Worm (Caenorhabditis elegans) whole organism, L4 larva: ENCODE results near the gene E01G4.6.

Source experiments
- F49E8.2 ChIP-seq: sonication (generic microtip); optimal IDR thresholded peaks from 2 replicates; lab custom pipeline; 2016; ENCODE audit warnings: missing compliant biosample characterization, mild to moderate bottlenecking, missing genetic modification characterization, borderline replicate concordance
- R02D3.7 ChIP-seq: fragments of 150-350 bp; sonication (generic microtip); optimal IDR thresholded peaks from 3 replicates; lab custom pipeline; 2014; ENCODE audit warnings: missing biosample characterization, missing genetic modification characterization
- aly-2 ChIP-seq: sonication (generic microtip); optimal IDR thresholded peaks from 2 replicates; lab custom pipeline; 2018; ENCODE audit warnings: missing biosample characterization, missing genetic modification characterization
- ama-1 ChIP-seq: fragments of 150-350 bp; optimal IDR thresholded peaks from 2 replicates; lab custom pipeline; 2014; ENCODE audit warnings: inconsistent platforms, mixed read lengths
- ceh-20 ChIP-seq: fragments of 200-800 bp; sonication (Bioruptor generic); IDR thresholded peaks from 2 replicates; pipeline ENCODE4 v1.3.6; 2022; ENCODE audit warnings: missing genetic modification reagents, missing genetic modification characterization, missing compliant biosample characterization
- ceh-82 ChIP-seq: sonication (generic microtip); optimal IDR thresholded peaks from 2 replicates; lab custom pipeline; 2017; ENCODE audit warnings: missing biosample characterization, missing genetic modification characterization
- ces-1 ChIP-seq: fragments of 150-350 bp; sonication (generic microtip); optimal IDR thresholded peaks from 4 replicates; lab custom pipeline; 2014; ENCODE audit warnings: missing biosample characterization, missing genetic modification reagents, missing genetic modification characterization
- daf-16 ChIP-seq, 3 experiments: sonication (generic microtip); optimal IDR thresholded peaks; 2 replicates each; lab custom pipeline; 2016 to 2017; ENCODE audit warnings: missing genetic modification characterization in 3 of 3, missing genetic modification reagents in 3 of 3, mild to moderate bottlenecking in 2 of 3, missing compliant biosample characterization in 2 of 3, missing biosample characterization in 1 of 3, moderate library complexity in 1 of 3
- daf-19 ChIP-seq: fragments of 200-800 bp; sonication (Bioruptor generic); conservative IDR thresholded peaks from 2 replicates; pipeline ENCODE4 v1.3.6; 2022; ENCODE audit warnings: missing genetic modification characterization, missing compliant biosample characterization
- daf-8 ChIP-seq: fragments of 200-800 bp; sonication (Bioruptor generic); IDR thresholded peaks from 2 replicates; pipeline ENCODE4 v1.3.6; 2022; ENCODE audit warnings: missing genetic modification characterization, missing compliant biosample characterization
- dmd-6 ChIP-seq: fragments of 200-800 bp; sonication (Bioruptor generic); IDR thresholded peaks from 2 replicates; pipeline ENCODE4 v1.3.6; 2022; ENCODE audit warnings: missing genetic modification reagents, missing genetic modification characterization, missing compliant biosample characterization
- dpl-1 ChIP-seq: fragments of 150-350 bp; optimal IDR thresholded peaks from 2 replicates; lab custom pipeline; 2014; ENCODE audit warnings: missing biosample characterization, missing genetic modification reagents, missing genetic modification characterization
- egl-43 ChIP-seq: fragments of 200-800 bp; sonication (Bioruptor generic); IDR thresholded peaks from 2 replicates; pipeline ENCODE4 v1.3.6; 2022; ENCODE audit warnings: missing genetic modification reagents, missing genetic modification characterization, missing compliant biosample characterization
- fos-1 ChIP-seq: fragments of 150-350 bp; optimal IDR thresholded peaks from 2 replicates; lab custom pipeline; 2014; ENCODE audit warnings: missing biosample characterization, missing genetic modification characterization
- hif-1 ChIP-seq, 2 experiments: sonication (generic microtip); optimal IDR thresholded peaks; 2 replicates each; lab custom pipeline; 2016 to 2017; ENCODE audit warnings: missing compliant biosample characterization in 2 of 2, missing genetic modification characterization in 2 of 2, missing genetic modification reagents in 2 of 2, missing genotype in 2 of 2, mild to moderate bottlenecking in 1 of 2
- hlh-11 ChIP-seq: fragments of 200-800 bp; sonication (Bioruptor generic); optimal IDR thresholded peaks from 2 replicates; lab custom pipeline; 2018; ENCODE audit warnings: mild to moderate bottlenecking, missing genetic modification characterization, missing compliant biosample characterization
- hlh-30 ChIP-seq: sonication (generic microtip); optimal IDR thresholded peaks from 2 replicates; lab custom pipeline; 2017; ENCODE audit warnings: antibody characterized with exemption, mild to moderate bottlenecking, missing genetic modification characterization, missing compliant biosample characterization; ENCODE audit not compliant: insufficient read depth
- lim-7 ChIP-seq: fragments of 200-800 bp; sonication (Bioruptor generic); IDR thresholded peaks from 2 replicates; pipeline ENCODE4 v1.3.6; 2022; ENCODE audit warnings: missing genetic modification characterization, missing compliant biosample characterization
- lin-13 ChIP-seq: fragments of 150-350 bp; optimal IDR thresholded peaks from 2 replicates; lab custom pipeline; 2014; ENCODE audit warnings: missing biosample characterization, missing genetic modification reagents, missing genetic modification characterization
- lin-15B ChIP-seq: fragments of 150-350 bp; sonication (generic microtip); optimal IDR thresholded peaks from 3 replicates; lab custom pipeline; 2014; ENCODE audit warnings: missing biosample characterization, missing genetic modification characterization
- lin-29 ChIP-seq: fragments of 200-800 bp; sonication (Bioruptor generic); IDR thresholded peaks from 2 replicates; pipeline ENCODE4 v1.3.6; 2022; ENCODE audit warnings: missing genetic modification reagents, missing genetic modification characterization, missing compliant biosample characterization
- lin-38 ChIP-seq: fragments of 200-800 bp; sonication (Bioruptor generic); IDR thresholded peaks from 2 replicates; pipeline ENCODE4 v1.3.6; 2022; ENCODE audit warnings: missing genetic modification reagents, missing genetic modification characterization, missing compliant biosample characterization
- mdt-29 ChIP-seq: fragments of 200-800 bp; sonication (Bioruptor generic); IDR thresholded peaks from 2 replicates; pipeline ENCODE4 v1.3.6; 2022; ENCODE audit warnings: missing genetic modification reagents, missing genetic modification characterization, missing compliant biosample characterization
- mep-1 ChIP-seq: fragments of 150-350 bp; sonication (generic microtip); optimal IDR thresholded peaks from 3 replicates; lab custom pipeline; 2014; ENCODE audit warnings: missing biosample characterization, missing genetic modification characterization
- mxl-2 ChIP-seq: fragments of 200-800 bp; sonication (Bioruptor generic); conservative IDR thresholded peaks from 2 replicates; pipeline ENCODE4 v1.3.6; 2022; ENCODE audit warnings: missing genetic modification reagents, missing genetic modification characterization, missing compliant biosample characterization
- nhr-102 ChIP-seq: sonication (generic microtip); optimal IDR thresholded peaks from 2 replicates; lab custom pipeline; 2016; ENCODE audit warnings: mild to moderate bottlenecking, missing genetic modification characterization, moderate library complexity, missing compliant biosample characterization
- nhr-11 ChIP-seq: fragments of 150-350 bp; optimal IDR thresholded peaks from 2 replicates; lab custom pipeline; 2014; ENCODE audit warnings: missing biosample characterization, missing genetic modification characterization
- nhr-111 ChIP-seq: fragments of 200-800 bp; sonication (Bioruptor generic); optimal IDR thresholded peaks from 2 replicates; lab custom pipeline; 2018; ENCODE audit warnings: mild to moderate bottlenecking, missing genetic modification characterization, missing compliant biosample characterization
- nhr-25 ChIP-seq: sonication (generic microtip); optimal IDR thresholded peaks from 2 replicates; lab custom pipeline; 2017; ENCODE audit warnings: missing genetic modification characterization, mild to moderate bottlenecking, missing compliant biosample characterization, antibody characterized with exemption, moderate library complexity, borderline replicate concordance; ENCODE audit not compliant: insufficient read depth
- nhr-28 ChIP-seq: fragments of 150-350 bp; optimal IDR thresholded peaks from 2 replicates; lab custom pipeline; 2014; ENCODE audit warnings: missing biosample characterization, missing genetic modification characterization
- nhr-41 ChIP-seq: fragments of 200-800 bp; sonication (Bioruptor generic); IDR thresholded peaks from 2 replicates; pipeline ENCODE4 v1.3.6; 2022; ENCODE audit warnings: missing genetic modification reagents, missing genetic modification characterization, missing compliant biosample characterization
- nhr-42 ChIP-seq: fragments of 200-800 bp; sonication (Bioruptor generic); IDR thresholded peaks from 2 replicates; pipeline ENCODE4 v1.3.6; 2022; ENCODE audit warnings: missing genetic modification characterization, missing compliant biosample characterization
- nhr-6 ChIP-seq: fragments of 150-350 bp; optimal IDR thresholded peaks from 2 replicates; lab custom pipeline; 2014; ENCODE audit warnings: missing biosample characterization, missing genetic modification characterization
- nhr-76 ChIP-seq: fragments of 150-350 bp; optimal IDR thresholded peaks from 2 replicates; lab custom pipeline; 2014; ENCODE audit warnings: missing biosample characterization, missing genetic modification characterization
- nhr-77 ChIP-seq: fragments of 150-350 bp; optimal IDR thresholded peaks from 2 replicates; lab custom pipeline; 2014; ENCODE audit warnings: missing biosample characterization, missing genetic modification characterization
- pha-4 ChIP-seq, 2 experiments: fragments of 150-350 bp in 1 of 2; fragments of 200-800 bp in 1 of 2; sonication (Bioruptor generic) in 1 of 2; IDR thresholded peaks in 1 of 2; optimal IDR thresholded peaks in 1 of 2; 2 replicates each; pipeline versions ENCODE4 v1.3.6 to Lab custom; 2014 to 2022; ENCODE audit warnings: missing genetic modification characterization in 2 of 2, missing genetic modification reagents in 2 of 2, missing biosample characterization in 1 of 2, missing compliant biosample characterization in 1 of 2
- php-3 ChIP-seq: fragments of 200-800 bp; sonication (Bioruptor generic); IDR thresholded peaks from 2 replicates; pipeline ENCODE4 v1.3.6; 2022; ENCODE audit warnings: missing genetic modification reagents, missing genetic modification characterization, missing compliant biosample characterization
- pqm-1 ChIP-seq: sonication (generic microtip); optimal IDR thresholded peaks from 2 replicates; lab custom pipeline; 2017; ENCODE audit warnings: missing biosample characterization, missing genetic modification characterization
- sdz-12 ChIP-seq: fragments of 200-800 bp; sonication (Bioruptor generic); optimal IDR thresholded peaks from 2 replicates; lab custom pipeline; 2018; ENCODE audit warnings: mild to moderate bottlenecking, missing genetic modification characterization, missing compliant biosample characterization
- spr-3 ChIP-seq: fragments of 200-800 bp; sonication (Bioruptor generic); optimal IDR thresholded peaks from 2 replicates; lab custom pipeline; 2018; ENCODE audit warnings: mild to moderate bottlenecking, missing genetic modification characterization, missing compliant biosample characterization
- unc-39 ChIP-seq: sonication (generic microtip); optimal IDR thresholded peaks from 2 replicates; lab custom pipeline; 2017; ENCODE audit warnings: missing biosample characterization, missing genetic modification characterization
- zag-1 ChIP-seq: fragments of 150-350 bp; optimal IDR thresholded peaks from 2 replicates; lab custom pipeline; 2014; ENCODE audit warnings: missing biosample characterization, missing genetic modification characterization
- zfp-2 ChIP-seq: sonication (generic microtip); optimal IDR thresholded peaks from 2 replicates; lab custom pipeline; 2016; ENCODE audit warnings: mild to moderate bottlenecking, missing genetic modification characterization, missing compliant biosample characterization
- zfp-3 ChIP-seq: fragments of 200-800 bp; sonication (Bioruptor generic); conservative IDR thresholded peaks from 2 replicates; pipeline ENCODE4 v1.3.6; 2022; ENCODE audit warnings: missing genetic modification reagents, missing genetic modification characterization, missing compliant biosample characterization
- zip-2 ChIP-seq: fragments of 150-350 bp; optimal IDR thresholded peaks from 2 replicates; lab custom pipeline; 2014; ENCODE audit warnings: missing biosample characterization, missing genetic modification characterization
- ztf-11 ChIP-seq: fragments of 150-350 bp; optimal IDR thresholded peaks from 2 replicates; lab custom pipeline; 2014; ENCODE audit warnings: missing biosample characterization, missing genetic modification characterization

The E01G4.6 gene

ce11 chrII:13456622-13457021 lies 25.6 kb upstream of the E01G4.6 start (continued):
- TF ChIP-seq nhr-77 (tag; lab: Kevin White, UChicago) = peak; percentile 33
- TF ChIP-seq daf-8 (GFP tag; lab: Robert Waterston, UW) = no peak
- TF ChIP-seq dmd-6 (GFP tag; lab: Robert Waterston, UW) = peak; percentile 41; the same call in 1 of the 2 replicates
- TF ChIP-seq sdz-12 (GFP tag; lab: Kevin White, UChicago) = no peak
- TF ChIP-seq hlh-11 (tag; lab: Kevin White, UChicago) = peak; percentile 75

ce11 chrII:13460592-13461395 lies 21.4 kb upstream of the E01G4.6 start, which contains the start of gene pqn-27:
TSS of gene pqn-27 (minus strand) at chrII:13460642.
- TF ChIP-seq pqm-1 (tag; lab: Kevin White, UChicago) (no peak), hlh-11 (tag; lab: Kevin White, UChicago) (peak; percentile 87), nhr-11 (tag; lab: Kevin White, UChicago) (peak; percentile 41), daf-19 (GFP tag; lab: Robert Waterston, UW) (no peak), ceh-82 (tag; lab: Kevin White, UChicago) (no peak), nhr-41 (GFP tag; lab: Robert Waterston, UW) (0 out of 2 replicates have a peak, but pooled peaks have one; percentile 22), nhr-76 (tag; lab: Kevin White, UChicago) (no peak), zip-2 (peak; percentile 62), nhr-111 (peak; percentile 53), lin-38 (GFP tag; lab: Robert Waterston, UW) (peak; percentile 74), nhr-102 (tag; lab: Kevin White, UChicago) (peak; percentile 59), lin-13 (GFP tag; lab: Kevin White, UChicago) (peak; percentile 22), hif-1 (tag; optimal IDR thresholded peaks at IDR 0.05; lab: Kevin White, UChicago) (peak; percentile 29 to 73), ama-1 (lab: Kevin White, UChicago) (peak; percentile 97), php-3 (GFP tag; lab: Robert Waterston, UW) (peak; percentile 79; the same call in 1 of the 2 replicates), ces-1 (no peak), lim-7 (no peak), R02D3.7 (tag; lab: Kevin White, UChicago) (no peak), ztf-11 (tag; lab: Kevin White, UChicago) (no peak), mxl-2 (GFP tag; lab: Robert Waterston, UW) (no peak), hlh-30 (tag; lab: Kevin White, UChicago) (peak; percentile 66), nhr-42 (GFP tag; lab: Robert Waterston, UW) (peak; percentile 70), lin-29 (GFP tag; lab: Robert Waterston, UW) (0 out of 2 replicates have a peak, but pooled peaks have one; percentile 9), dpl-1 (GFP tag; lab: Kevin White, UChicago) (peak; percentile 49), F49E8.2 (tag; lab: Kevin White, UChicago) (no peak), mep-1 (tag; lab: Kevin White, UChicago) (peak; percentile 92), zag-1 (no peak), daf-8 (GFP tag; lab: Robert Waterston, UW) (no peak), fos-1 (tag; lab: Kevin White, UChicago) (no peak), zfp-3 (GFP tag; lab: Robert Waterston, UW) (peak; percentile 87), aly-2 (tag; lab: Kevin White, UChicago) (no peak), zfp-2 (tag; lab: Kevin White, UChicago) (no peak), mdt-29 (peak; percentile 33; the same call in 1 of the 2 replicates), nhr-6 (tag; lab: Kevin White, UChicago) (peak; percentile 73), egl-43 (GFP tag; lab: Robert Waterston, UW) (no peak), pha-4 (GFP tag; IDR thresholded peaks at IDR 0.05; lab: Robert Waterston, UW) (peak; percentile 55; the same call in 1 of the 2 replicates), pha-4 (tag; optimal IDR thresholded peaks at IDR 0.05; lab: Kevin White, UChicago) (no peak), unc-39 (tag; lab: Kevin White, UChicago) (no peak), lin-15B (tag; lab: Kevin White, UChicago) (no peak), nhr-28 (tag; lab: Kevin White, UChicago) (peak; percentile 77), spr-3 (GFP tag; lab: Kevin White, UChicago) (peak; percentile 15), dmd-6 (GFP tag; lab: Robert Waterston, UW) (peak; percentile 77), daf-16 (GFP tag; optimal IDR thresholded peaks at IDR 0.05; lab: Kevin White, UChicago) (peak in 1 of 2 experiments; percentile 93), daf-16 (tag; optimal IDR thresholded peaks at IDR 0.05; lab: Kevin White, UChicago) (peak; percentile 95), nhr-25 (tag; lab: Kevin White, UChicago) (peak; percentile 13), ceh-20 (peak; percentile 81)
